Worm (Caenorhabditis elegans) whole organism, late embryonic: ENCODE measurements around the gene K09D9.1.

Experiments
- C08G9.2 ChIP-seq: sonication (generic microtip); optimal IDR thresholded peaks from 2 replicates; lab custom pipeline; 2016; ENCODE audit warnings: mild to moderate bottlenecking, missing genetic modification characterization, moderate library complexity, missing compliant biosample characterization
- C38D4.7 ChIP-seq: fragments of 200-800 bp; sonication (Bioruptor generic); optimal IDR thresholded peaks from 2 replicates; lab custom pipeline; 2018; ENCODE audit warnings: mild to moderate bottlenecking, missing genetic modification characterization, moderate library complexity, missing compliant biosample characterization
- F13H6.1 ChIP-seq: sonication (generic microtip); optimal IDR thresholded peaks from 2 replicates; lab custom pipeline; 2016; ENCODE audit warnings: missing genetic modification characterization, missing compliant biosample characterization
- K02D7.2 ChIP-seq: sonication (generic microtip); optimal IDR thresholded peaks from 2 replicates; lab custom pipeline; 2017; ENCODE audit warnings: mild to moderate bottlenecking, missing genetic modification characterization, missing compliant biosample characterization
- K09A11.1 ChIP-seq: sonication (generic microtip); optimal IDR thresholded peaks from 2 replicates; lab custom pipeline; 2017; ENCODE audit warnings: antibody characterized with exemption, mild to moderate bottlenecking, missing genetic modification characterization, missing compliant biosample characterization; ENCODE audit not compliant: insufficient read depth
- Y22D7AL.16 ChIP-seq: sonication (generic microtip); optimal IDR thresholded peaks from 2 replicates; lab custom pipeline; 2016; ENCODE audit warnings: missing genetic modification characterization, missing compliant biosample characterization
- ama-1 ChIP-seq: fragments of 150-350 bp; optimal IDR thresholded peaks from 2 replicates; lab custom pipeline; 2014
- ceh-2 ChIP-seq: sonication (generic microtip); optimal IDR thresholded peaks from 2 replicates; lab custom pipeline; 2016; ENCODE audit warnings: missing genotype, missing genetic modification characterization, missing compliant biosample characterization
- ceh-22 ChIP-seq: sonication (generic microtip); optimal IDR thresholded peaks from 2 replicates; lab custom pipeline; 2017; ENCODE audit warnings: missing biosample characterization, missing genetic modification characterization
- ceh-30 ChIP-seq: fragments of 150-350 bp; optimal IDR thresholded peaks from 2 replicates; lab custom pipeline; 2014; ENCODE audit warnings: missing biosample characterization, missing genetic modification characterization
- ceh-34 ChIP-seq: sonication (generic microtip); optimal IDR thresholded peaks from 2 replicates; lab custom pipeline; 2016; ENCODE audit warnings: mild to moderate bottlenecking, missing genetic modification characterization, missing compliant biosample characterization
- ceh-6 ChIP-seq: fragments of 200-800 bp; sonication (Bioruptor generic); optimal IDR thresholded peaks from 2 replicates; lab custom pipeline; 2018; ENCODE audit warnings: mild to moderate bottlenecking, missing genetic modification characterization, missing compliant biosample characterization
- che-1 ChIP-seq: sonication (generic microtip); optimal IDR thresholded peaks from 2 replicates; lab custom pipeline; 2016; ENCODE audit warnings: mild to moderate bottlenecking, missing genetic modification characterization, missing compliant biosample characterization
- dmd-4 ChIP-seq: sonication (generic microtip); optimal IDR thresholded peaks from 2 replicates; lab custom pipeline; 2016; ENCODE audit warnings: borderline replicate concordance, missing genetic modification characterization, missing compliant biosample characterization
- elt-2 ChIP-seq: sonication (generic microtip); optimal IDR thresholded peaks from 2 replicates; lab custom pipeline; 2016; ENCODE audit warnings: missing genetic modification reagents, missing genetic modification characterization, missing compliant biosample characterization
- eyg-1 ChIP-seq: sonication (generic microtip); optimal IDR thresholded peaks from 2 replicates; lab custom pipeline; 2016; ENCODE audit warnings: missing genotype, missing genetic modification characterization, missing compliant biosample characterization
- fax-1 ChIP-seq: sonication (generic microtip); optimal IDR thresholded peaks from 2 replicates; lab custom pipeline; 2016; ENCODE audit warnings: missing genotype, missing genetic modification characterization, missing compliant biosample characterization
- fkh-10 ChIP-seq: fragments of 150-350 bp; optimal IDR thresholded peaks from 2 replicates; lab custom pipeline; 2014; ENCODE audit warnings: missing biosample characterization, missing genetic modification reagents, missing genetic modification characterization
- fkh-6 ChIP-seq: sonication (generic microtip); optimal IDR thresholded peaks from 2 replicates; lab custom pipeline; 2016; ENCODE audit warnings: missing genetic modification characterization, missing compliant biosample characterization
- hlh-15 ChIP-seq: sonication (generic microtip); optimal IDR thresholded peaks from 2 replicates; lab custom pipeline; 2016; ENCODE audit warnings: missing genetic modification characterization, missing compliant biosample characterization
- hlh-6 ChIP-seq: sonication (generic microtip); optimal IDR thresholded peaks from 2 replicates; lab custom pipeline; 2016; ENCODE audit warnings: missing genotype, missing genetic modification characterization, missing compliant biosample characterization
- lim-6 ChIP-seq: sonication (generic microtip); optimal IDR thresholded peaks from 2 replicates; lab custom pipeline; 2016; ENCODE audit warnings: missing genetic modification characterization, missing compliant biosample characterization
- lin-11 ChIP-seq: fragments of 200-800 bp; sonication (Bioruptor generic); optimal IDR thresholded peaks from 2 replicates; lab custom pipeline; 2018; ENCODE audit warnings: mild to moderate bottlenecking, missing genetic modification characterization, missing compliant biosample characterization
- nfya-1 ChIP-seq: sonication (generic microtip); optimal IDR thresholded peaks from 2 replicates; lab custom pipeline; 2017; ENCODE audit warnings: missing genetic modification characterization, mild to moderate bottlenecking, missing compliant biosample characterization, antibody characterized with exemption, moderate library complexity
- pha-2 ChIP-seq: sonication (generic microtip); optimal IDR thresholded peaks from 2 replicates; lab custom pipeline; 2017; ENCODE audit warnings: mild to moderate bottlenecking, missing genetic modification characterization, missing compliant biosample characterization
- pha-4 ChIP-seq: fragments of 150-350 bp; optimal IDR thresholded peaks from 2 replicates; lab custom pipeline; 2018; ENCODE audit warnings: missing biosample characterization, missing genetic modification reagents, missing genetic modification characterization
- pqm-1 ChIP-seq: sonication (generic microtip); optimal IDR thresholded peaks from 2 replicates; lab custom pipeline; 2016; ENCODE audit warnings: missing genetic modification characterization, missing compliant biosample characterization
- pros-1 ChIP-seq: fragments of 150-350 bp; optimal IDR thresholded peaks from 2 replicates; lab custom pipeline; 2014; ENCODE audit warnings: missing biosample characterization, missing genetic modification reagents, missing genetic modification characterization
- sdc-2 ChIP-seq: sonication (generic microtip); optimal IDR thresholded peaks from 2 replicates; lab custom pipeline; 2016; ENCODE audit warnings: missing genotype, missing genetic modification characterization, missing compliant biosample characterization
- sox-2 ChIP-seq: fragments of 200-800 bp; sonication (Bioruptor generic); IDR thresholded peaks from 2 replicates; pipeline ENCODE4 v1.3.6; 2022; ENCODE audit warnings: missing genetic modification reagents, missing genetic modification characterization, missing compliant biosample characterization
- ttx-3 ChIP-seq: sonication (generic microtip); optimal IDR thresholded peaks from 2 replicates; lab custom pipeline; 2016; ENCODE audit warnings: missing genetic modification reagents, missing genetic modification characterization, missing compliant biosample characterization
- unc-42 ChIP-seq: sonication (generic microtip); optimal IDR thresholded peaks from 2 replicates; lab custom pipeline; 2016; ENCODE audit warnings: missing genotype, missing genetic modification characterization, missing compliant biosample characterization
- unc-55 ChIP-seq: sonication (generic microtip); optimal IDR thresholded peaks from 2 replicates; lab custom pipeline; 2017; ENCODE audit warnings: missing biosample characterization, missing genetic modification reagents, missing genetic modification characterization
- ztf-16 ChIP-seq: sonication (generic microtip); optimal IDR thresholded peaks from 2 replicates; lab custom pipeline; 2017; ENCODE audit warnings: missing genetic modification characterization, missing compliant biosample characterization

Gene K09D9.1

ce11 chrV:3992334-3992733 lies 32.5 kb upstream of the K09D9.1 start:
- no peak for TF ChIP-seq che-1
- TF ChIP-seq K02D7.2 (tag; lab: Kevin White, UChicago), result no peak
- no peak for TF ChIP-seq C08G9.2

- TF ChIP-seq sox-2 (GFP tag; lab: Robert Waterston, UW) (no peak), ceh-30 (tag; lab: Kevin White, UChicago) (no peak), eyg-1 (no peak), F13H6.1 (tag; lab: Kevin White, UChicago) (no peak), ama-1 (lab: Kevin White, UChicago) (no peak), ceh-6 (GFP tag; lab: Kevin White, UChicago) (no peak)
Observed at ce11 chrV:3994048-3994447, 30.8 kb upstream of the K09D9.1 start, which contains the start of gene K09D9.9. K09D9.9 (minus strand) TSS chrV:3994148.

- TF ChIP-seq eyg-1, result no peak
- TF ChIP-seq pqm-1 (tag; lab: Kevin White, UChicago), result no peak
- no peak for TF ChIP-seq elt-2
- TF ChIP-seq ztf-16 (tag; lab: Kevin White, UChicago), result no peak
- TF ChIP-seq fax-1 (tag; lab: Kevin White, UChicago), result no peak
- no peak for TF ChIP-seq ttx-3
Observed at ce11 chrV:3995838-3996237, 29.0 kb upstream of the K09D9.1 start, which contains the start of gene srx-62. srx-62 (minus strand) TSS chrV:3995938.

ce11 chrV:4004577-4004976 lies 20.3 kb upstream of the K09D9.1 start:
- no peak for TF ChIP-seq ztf-16 (tag; lab: Kevin White, UChicago)
- TF ChIP-seq C38D4.7 (GFP tag; lab: Kevin White, UChicago), result no peak
- no peak for TF ChIP-seq sdc-2
- no peak for TF ChIP-seq lim-6 (tag; lab: Kevin White, UChicago)
- TF ChIP-seq ceh-34 (tag; lab: Kevin White, UChicago), result no peak

- no peak for TF ChIP-seq ceh-22 (tag; lab: Kevin White, UChicago)
- no peak for TF ChIP-seq unc-42 (tag; lab: Kevin White, UChicago)
- no peak for TF ChIP-seq ceh-2 (tag; lab: Kevin White, UChicago)
- no peak for TF ChIP-seq dmd-4
- TF ChIP-seq hlh-6 (tag; lab: Kevin White, UChicago), result no peak
- TF ChIP-seq K09A11.1 (tag; lab: Kevin White, UChicago), result no peak
Observed at ce11 chrV:4005219-4005618, 19.6 kb upstream of the K09D9.1 start, which contains the start of gene srh-8. srh-8 (plus strand) TSS chrV:4005519.

ce11 chrV:4007927-4008326 lies 16.9 kb upstream of the K09D9.1 start, which contains the start of gene srh-7:
srh-7 (plus strand) TSS chrV:4008227.
- no peak for TF ChIP-seq pha-2 (tag; lab: Kevin White, UChicago)
- no peak for TF ChIP-seq pros-1
- TF ChIP-seq fkh-10, result no peak
- no peak for TF ChIP-seq ceh-34 (tag; lab: Kevin White, UChicago)
- TF ChIP-seq unc-55, result no peak
- no peak for TF ChIP-seq nfya-1 (tag; lab: Kevin White, UChicago)
- TF ChIP-seq eyg-1, result no peak
- no peak for TF ChIP-seq pha-4 (tag; lab: Kevin White, UChicago)
- TF ChIP-seq hlh-15, result no peak
- no peak for TF ChIP-seq Y22D7AL.16
- no peak for TF ChIP-seq fkh-6 (tag; lab: Kevin White, UChicago)
- TF ChIP-seq K02D7.2 (tag; lab: Kevin White, UChicago), result no peak
- no peak for TF ChIP-seq lin-11
- TF ChIP-seq C08G9.2, result no peak
- no peak for TF ChIP-seq hlh-6 (tag; lab: Kevin White, UChicago)
